Worm (Caenorhabditis elegans): ENCODE results near the gene C17B7.10.

Gene C17B7.10

ce11 chrV:3301898-3302297 lies 39.9 kb downstream of the C17B7.10 start, which contains the start of gene srbc-1:
Gene srbc-1 (minus strand): TSS chrV:3301998.
- no peak for TF ChIP-seq dao-5 (tag; optimal IDR thresholded peaks at IDR 0.05)
- no peak for TF ChIP-seq W03F9.2 (tag; optimal IDR thresholded peaks at IDR 0.05)
- TF ChIP-seq him-1 (tag; optimal IDR thresholded peaks at IDR 0.05), result no peak

DNA sequence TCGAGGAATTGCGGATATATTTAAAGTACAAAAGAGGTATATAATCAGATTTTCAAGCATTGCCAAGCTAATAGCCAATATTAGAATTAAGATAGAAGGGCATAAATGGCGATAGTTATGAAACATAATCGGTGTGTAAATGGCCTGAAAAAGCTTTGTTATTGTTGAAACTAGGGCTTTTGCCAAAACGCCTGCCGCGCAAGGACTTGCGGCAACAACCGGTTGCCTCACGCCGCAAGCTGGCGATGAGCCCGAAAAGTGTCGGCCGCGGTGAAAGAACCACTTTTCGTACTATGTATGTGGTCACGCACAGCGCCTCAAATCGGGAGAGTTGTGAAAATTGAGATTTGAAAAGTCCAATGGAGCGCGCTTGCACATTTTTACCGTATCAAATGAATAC lies 42.4 kb downstream of the C17B7.10 start:
- TF ChIP-seq W03F9.2 (tag; optimal IDR thresholded peaks at IDR 0.05) (no peak), dao-5 (tag; optimal IDR thresholded peaks at IDR 0.05) (no peak), him-1 (tag; optimal IDR thresholded peaks at IDR 0.05) (no peak)

- TF ChIP-seq W03F9.2 (tag; optimal IDR thresholded peaks at IDR 0.05) (no peak), dao-5 (tag; optimal IDR thresholded peaks at IDR 0.05) (no peak), him-1 (tag; optimal IDR thresholded peaks at IDR 0.05) (no peak)
Measured at ce11 chrV:3297764-3298163, 44.0 kb downstream of the C17B7.10 start, which contains the start of gene srx-122. Gene srx-122 (minus strand): TSS chrV:3297864.

DNA sequence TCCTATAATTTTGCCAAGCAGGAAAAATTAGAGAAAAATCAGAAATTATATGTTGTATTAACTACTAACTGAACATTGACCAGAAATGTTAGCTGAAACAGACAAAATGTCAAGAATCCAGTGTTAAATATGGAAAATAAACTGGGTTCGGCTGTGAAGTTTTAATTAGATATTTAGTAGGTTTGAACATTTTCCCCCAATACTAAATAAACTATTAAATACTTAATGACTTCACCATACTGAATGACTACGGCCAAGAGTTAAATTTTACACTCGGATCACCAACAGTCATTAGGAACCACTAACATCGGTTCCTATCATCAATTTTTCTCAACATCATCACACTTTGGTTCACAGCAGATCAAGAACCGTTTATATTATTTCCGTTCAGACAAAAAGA lies 46.4 kb downstream of the C17B7.10 start:
- TF ChIP-seq dao-5 (tag; optimal IDR thresholded peaks at IDR 0.05) (no peak), W03F9.2 (tag; optimal IDR thresholded peaks at IDR 0.05) (no peak), him-1 (tag; optimal IDR thresholded peaks at IDR 0.05) (no peak)
